Worm (Caenorhabditis elegans) whole organism, mixed stage, embryonic: ENCODE measurements around the gene C25G6.4.

Experiments
- M03D4.4 ChIP-seq: sonication (generic microtip); optimal IDR thresholded peaks from 2 replicates; lab custom pipeline; 2017; ENCODE audit warnings: mild to moderate bottlenecking, missing genetic modification characterization, missing compliant biosample characterization
- ces-1 ChIP-seq: fragments of 150-350 bp; optimal IDR thresholded peaks from 2 replicates; lab custom pipeline; 2014; ENCODE audit warnings: missing biosample characterization, missing genetic modification reagents, missing genetic modification characterization
- ham-2 ChIP-seq: fragments of 200-800 bp; sonication (Bioruptor generic); optimal IDR thresholded peaks from 2 replicates; lab custom pipeline; 2018; ENCODE audit warnings: mild to moderate bottlenecking, missing genetic modification characterization, missing compliant biosample characterization
- mep-1 ChIP-seq: fragments of 150-350 bp; optimal IDR thresholded peaks from 2 replicates; lab custom pipeline; 2017; ENCODE audit warnings: missing biosample characterization, missing genetic modification reagents, missing genetic modification characterization, inconsistent platforms
- nhr-2 ChIP-seq: fragments of 150-350 bp; optimal IDR thresholded peaks from 2 replicates; lab custom pipeline; 2014; ENCODE audit warnings: missing biosample characterization, missing genetic modification characterization
- snpc-4 ChIP-seq: fragments of 150-350 bp; optimal IDR thresholded peaks from 2 replicates; lab custom pipeline; 2014; ENCODE audit warnings: missing biosample characterization, missing genetic modification characterization
- sptf-1 ChIP-seq: sonication (generic microtip); optimal IDR thresholded peaks from 2 replicates; lab custom pipeline; 2017; ENCODE audit warnings: mild to moderate bottlenecking, missing genetic modification characterization, moderate library complexity, missing compliant biosample characterization
- unc-39 ChIP-seq: fragments of 150-350 bp; optimal IDR thresholded peaks from 2 replicates; lab custom pipeline; 2014; ENCODE audit warnings: missing biosample characterization, missing genetic modification characterization
- unc-62 ChIP-seq: fragments of 150-350 bp; optimal IDR thresholded peaks from 2 replicates; lab custom pipeline; 2014; ENCODE audit warnings: missing biosample characterization, missing genetic modification reagents, missing genetic modification characterization
- ztf-11 ChIP-seq: fragments of 150-350 bp; optimal IDR thresholded peaks from 2 replicates; lab custom pipeline; 2014; ENCODE audit warnings: missing biosample characterization, missing genetic modification characterization

ce11 chrX:1218457-1218856 is 31.2 kb downstream of the C25G6.4 start:
- TF ChIP-seq unc-62 (GFP tag; lab: Kevin White, UChicago): no peak
- TF ChIP-seq unc-39: no peak
- TF ChIP-seq ztf-11: no peak
- TF ChIP-seq nhr-2: no peak
- TF ChIP-seq snpc-4 (tag; lab: Kevin White, UChicago): no peak
- TF ChIP-seq sptf-1 (tag; lab: Kevin White, UChicago): no peak
- TF ChIP-seq ham-2: no peak
- no peak for TF ChIP-seq mep-1 (tag; lab: Kevin White, UChicago)
- no peak for TF ChIP-seq ces-1
- no peak for TF ChIP-seq M03D4.4
